Worm (Caenorhabditis elegans): ENCODE results near the gene T13A10.2.

T13A10.2 gene

ce11 chrIV:6258967-6259366 lies 5.9 kb downstream of the T13A10.2 start:
- TF ChIP-seq klf-2 (GFP tag; conservative IDR thresholded peaks at IDR 0.05) (no peak), cog-1 (tag; optimal IDR thresholded peaks at IDR 0.05) (no peak), tab-1 (GFP tag; IDR thresholded peaks at IDR 0.05) (no peak), ztf-23 (GFP tag; IDR thresholded peaks at IDR 0.05) (no peak), ref-1 (GFP tag; conservative IDR thresholded peaks at IDR 0.05) (no peak), flt-1 (GFP tag; IDR thresholded peaks at IDR 0.05) (no peak), med-1 (GFP tag; optimal IDR thresholded peaks at IDR 0.05; ENCODE audit: insufficient read depth) (no peak), ztf-29 (GFP tag; IDR thresholded peaks at IDR 0.05) (no peak), T22C8.4 (GFP tag; IDR thresholded peaks at IDR 0.05) (no peak)

DNA sequence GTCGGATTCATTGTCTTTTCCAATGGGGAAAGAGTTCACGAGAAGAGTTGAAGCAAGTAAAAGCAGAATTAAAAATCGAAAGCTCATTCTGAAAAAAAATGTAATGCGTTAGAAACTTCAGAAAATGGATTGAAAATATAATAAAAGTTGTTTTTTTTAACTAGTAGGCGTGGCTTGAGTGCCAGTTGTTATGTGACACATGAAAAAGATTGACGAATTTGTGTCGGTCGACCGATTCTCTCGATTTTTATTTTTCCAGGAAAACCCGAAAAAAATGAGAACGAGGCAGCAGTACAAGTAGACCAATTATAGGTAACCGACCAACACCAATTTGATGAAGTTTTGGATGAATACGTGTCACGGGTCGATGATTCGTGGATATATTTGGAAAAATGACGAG lies 6.6 kb downstream of the T13A10.2 start, which contains the start of gene nlp-16:
Gene nlp-16 (minus strand): TSS at position 101 of the 400 bp plus-strand sequence.
- TF ChIP-seq ztf-23 (GFP tag; IDR thresholded peaks at IDR 0.05), result no peak
- no peak for TF ChIP-seq tab-1 (GFP tag; IDR thresholded peaks at IDR 0.05)
- TF ChIP-seq flt-1 (GFP tag; IDR thresholded peaks at IDR 0.05), result no peak
- no peak for TF ChIP-seq cog-1 (tag; optimal IDR thresholded peaks at IDR 0.05)
- no peak for TF ChIP-seq med-1 (GFP tag; optimal IDR thresholded peaks at IDR 0.05; ENCODE audit: insufficient read depth)
- TF ChIP-seq klf-2 (GFP tag; conservative IDR thresholded peaks at IDR 0.05), result no peak
- TF ChIP-seq ref-1 (GFP tag; conservative IDR thresholded peaks at IDR 0.05), result no peak
- TF ChIP-seq ztf-29 (GFP tag; IDR thresholded peaks at IDR 0.05), result no peak
- no peak for TF ChIP-seq T22C8.4 (GFP tag; IDR thresholded peaks at IDR 0.05)

- TF ChIP-seq ref-1 (GFP tag; conservative IDR thresholded peaks at IDR 0.05) (no peak), ztf-29 (GFP tag; IDR thresholded peaks at IDR 0.05) (no peak), flt-1 (GFP tag; IDR thresholded peaks at IDR 0.05) (no peak), med-1 (GFP tag; optimal IDR thresholded peaks at IDR 0.05; ENCODE audit: insufficient read depth) (no peak), T22C8.4 (GFP tag; IDR thresholded peaks at IDR 0.05) (no peak), ztf-23 (GFP tag; IDR thresholded peaks at IDR 0.05) (no peak), klf-2 (GFP tag; conservative IDR thresholded peaks at IDR 0.05) (no peak), cog-1 (tag; optimal IDR thresholded peaks at IDR 0.05) (no peak), tab-1 (GFP tag; IDR thresholded peaks at IDR 0.05) (no peak)
These were observed 10.1 kb downstream of the T13A10.2 start, which contains the start of gene srv-28 for ce11 chrIV:6263244-6263643. TSS of gene srv-28 (minus strand) at chrIV:6263344.

DNA sequence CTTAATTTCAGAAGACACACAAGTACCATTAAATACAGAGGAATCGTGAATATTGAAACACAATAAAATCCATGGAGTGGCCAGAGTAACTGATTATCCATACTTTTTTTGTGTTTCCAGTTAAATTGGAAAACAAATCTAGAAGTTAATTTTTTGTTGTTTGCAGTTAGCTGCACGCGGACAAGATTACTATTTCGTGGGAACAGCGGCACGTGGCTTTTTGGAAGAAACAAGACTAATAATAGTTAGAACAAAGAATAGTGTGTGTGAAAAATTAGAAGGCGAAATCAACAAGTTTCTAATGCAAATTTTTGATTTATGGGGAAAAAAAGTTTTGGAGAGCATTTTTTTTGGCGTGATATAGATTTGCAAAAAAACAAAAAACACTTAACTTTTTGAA lies 13.4 kb downstream of the T13A10.2 start, which contains the start of gene srv-29:
Gene srv-29 (minus strand): TSS at position 101 of the 400 bp plus-strand sequence.
- TF ChIP-seq ztf-23 (GFP tag; IDR thresholded peaks at IDR 0.05) (no peak), med-1 (GFP tag; optimal IDR thresholded peaks at IDR 0.05; ENCODE audit: insufficient read depth) (no peak), ref-1 (GFP tag; conservative IDR thresholded peaks at IDR 0.05) (no peak), T22C8.4 (GFP tag; IDR thresholded peaks at IDR 0.05) (no peak), ztf-29 (GFP tag; IDR thresholded peaks at IDR 0.05) (no peak), flt-1 (GFP tag; IDR thresholded peaks at IDR 0.05) (no peak), klf-2 (GFP tag; conservative IDR thresholded peaks at IDR 0.05) (no peak), tab-1 (GFP tag; IDR thresholded peaks at IDR 0.05) (no peak), cog-1 (tag; optimal IDR thresholded peaks at IDR 0.05) (no peak)

DNA sequence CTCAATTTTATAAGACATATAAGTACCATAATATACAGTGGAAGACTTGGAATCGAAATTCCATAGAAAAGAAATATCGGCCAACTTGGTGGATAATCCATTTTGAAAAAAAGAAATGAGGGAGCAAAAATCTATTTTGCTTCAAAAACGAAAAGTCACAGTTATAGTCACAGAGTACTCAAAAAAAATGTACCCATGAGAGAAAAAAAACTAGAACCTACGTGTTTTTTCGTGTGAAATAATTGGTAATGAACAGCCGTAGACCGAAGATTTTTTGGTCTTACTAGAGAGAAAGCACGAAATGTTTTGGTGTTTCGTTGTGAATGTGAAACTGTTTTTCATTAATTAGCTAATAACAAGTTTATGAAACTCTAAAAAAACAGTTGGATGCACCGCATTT lies 16.2 kb downstream of the T13A10.2 start, which contains the start of gene srv-30:
Gene srv-30 (minus strand): TSS at position 101 of the 400 bp plus-strand sequence.
- TF ChIP-seq T22C8.4 (GFP tag; IDR thresholded peaks at IDR 0.05) (no peak), flt-1 (GFP tag; IDR thresholded peaks at IDR 0.05) (no peak), klf-2 (GFP tag; conservative IDR thresholded peaks at IDR 0.05) (no peak), med-1 (GFP tag; optimal IDR thresholded peaks at IDR 0.05; ENCODE audit: insufficient read depth) (no peak), cog-1 (tag; optimal IDR thresholded peaks at IDR 0.05) (no peak), ztf-29 (GFP tag; IDR thresholded peaks at IDR 0.05) (no peak), tab-1 (GFP tag; IDR thresholded peaks at IDR 0.05) (no peak), ref-1 (GFP tag; conservative IDR thresholded peaks at IDR 0.05) (no peak), ztf-23 (GFP tag; IDR thresholded peaks at IDR 0.05) (no peak)

DNA sequence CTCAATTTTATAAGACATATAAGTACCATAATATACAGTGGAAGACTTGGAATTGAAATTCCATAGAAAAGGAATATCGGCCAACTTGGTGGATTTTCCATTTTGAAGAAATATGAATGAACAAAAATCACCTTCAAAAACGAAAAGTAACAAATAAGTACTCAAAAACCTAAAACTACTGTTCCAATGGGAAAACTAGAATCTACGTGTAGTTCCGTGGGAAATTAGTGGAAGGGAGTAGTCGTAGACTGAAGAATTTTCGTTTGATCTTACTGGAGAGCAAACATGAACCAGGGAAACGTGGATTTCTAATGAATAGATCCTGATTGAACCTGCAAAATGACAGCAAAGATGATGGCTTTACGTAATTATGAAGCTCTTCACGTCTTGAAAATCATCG lies 18.8 kb downstream of the T13A10.2 start, which contains the start of gene srv-31:
Gene srv-31 (minus strand): TSS at position 101 of the 400 bp plus-strand sequence.
- TF ChIP-seq ref-1 (GFP tag; conservative IDR thresholded peaks at IDR 0.05), result no peak
- no peak for TF ChIP-seq flt-1 (GFP tag; IDR thresholded peaks at IDR 0.05)
- TF ChIP-seq tab-1 (GFP tag; IDR thresholded peaks at IDR 0.05), result no peak
- TF ChIP-seq ztf-29 (GFP tag; IDR thresholded peaks at IDR 0.05), result no peak
- TF ChIP-seq T22C8.4 (GFP tag; IDR thresholded peaks at IDR 0.05), result no peak
- no peak for TF ChIP-seq cog-1 (tag; optimal IDR thresholded peaks at IDR 0.05)
- TF ChIP-seq med-1 (GFP tag; optimal IDR thresholded peaks at IDR 0.05; ENCODE audit: insufficient read depth), result no peak
- no peak for TF ChIP-seq klf-2 (GFP tag; conservative IDR thresholded peaks at IDR 0.05)
- no peak for TF ChIP-seq ztf-23 (GFP tag; IDR thresholded peaks at IDR 0.05)

DNA sequence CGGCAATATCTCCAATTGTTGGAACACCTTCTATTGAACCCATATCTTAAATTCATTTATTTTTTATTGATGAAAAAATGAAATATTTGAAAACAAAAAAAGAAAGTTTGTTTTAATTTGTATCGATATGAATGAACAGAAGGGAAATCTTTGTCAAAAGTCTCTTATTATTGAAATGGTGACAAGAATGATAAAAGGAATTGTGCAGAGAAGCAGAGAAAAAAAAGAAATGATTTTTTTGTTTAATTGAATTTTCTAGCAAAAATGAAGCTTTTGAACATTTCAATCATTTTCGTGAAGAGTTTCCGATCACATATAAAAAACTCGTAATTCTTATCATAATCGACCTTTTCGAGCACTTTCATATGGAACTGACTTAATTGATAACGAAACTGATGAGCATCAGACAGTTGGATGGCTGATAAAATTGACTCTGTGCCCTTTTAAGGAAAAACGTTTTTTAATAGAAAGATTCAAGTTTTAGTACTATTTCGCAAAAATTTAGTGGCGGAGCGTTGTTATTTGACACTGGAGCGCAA lies 22.6 kb downstream of the T13A10.2 start, which contains the start of the genes aat-4 and T13A10.1:
Gene aat-4 (minus strand): TSS at position 51 of the 539 bp plus-strand sequence.
Gene T13A10.1 (plus strand): TSS at position 411 of the 539 bp plus-strand sequence.
- no peak for TF ChIP-seq tab-1 (GFP tag; IDR thresholded peaks at IDR 0.05)
- no peak for TF ChIP-seq flt-1 (GFP tag; IDR thresholded peaks at IDR 0.05)
- TF ChIP-seq klf-2 (GFP tag; conservative IDR thresholded peaks at IDR 0.05), result no peak
- TF ChIP-seq ztf-23 (GFP tag; IDR thresholded peaks at IDR 0.05), result no peak
- TF ChIP-seq cog-1 (tag; optimal IDR thresholded peaks at IDR 0.05), result no peak
- TF ChIP-seq ztf-29 (GFP tag; IDR thresholded peaks at IDR 0.05), result no peak
- TF ChIP-seq ref-1 (GFP tag; conservative IDR thresholded peaks at IDR 0.05), result no peak
- no peak for TF ChIP-seq med-1 (GFP tag; optimal IDR thresholded peaks at IDR 0.05; ENCODE audit: insufficient read depth)
- TF ChIP-seq T22C8.4 (GFP tag; IDR thresholded peaks at IDR 0.05), result no peak

DNA sequence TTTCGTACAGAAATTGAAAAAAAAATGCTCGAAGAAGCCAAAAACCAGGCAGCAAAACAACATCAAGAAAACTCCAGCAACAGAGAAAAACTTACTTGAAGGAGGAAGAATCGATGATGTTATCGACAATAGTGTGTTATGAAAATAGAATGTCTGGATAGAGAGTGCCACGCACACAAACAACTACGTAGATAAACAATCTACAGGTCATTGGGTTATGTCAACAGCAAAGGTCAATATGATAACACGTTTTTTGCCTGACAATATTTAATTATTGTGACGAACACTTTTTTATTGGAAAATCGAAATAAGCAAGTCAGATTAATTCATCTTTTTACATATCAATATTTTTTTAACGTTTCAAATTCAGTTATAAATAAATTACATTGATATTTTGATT lies 26.3 kb downstream of the T13A10.2 start, which contains the start of gene sams-5:
Gene sams-5 (minus strand): TSS at position 131 of the 400 bp plus-strand sequence.
- TF ChIP-seq T22C8.4 (GFP tag; IDR thresholded peaks at IDR 0.05), result no peak
- TF ChIP-seq ztf-29 (GFP tag; IDR thresholded peaks at IDR 0.05), result no peak
- no peak for TF ChIP-seq tab-1 (GFP tag; IDR thresholded peaks at IDR 0.05)
- TF ChIP-seq med-1 (GFP tag; optimal IDR thresholded peaks at IDR 0.05; ENCODE audit: insufficient read depth), result no peak
- no peak for TF ChIP-seq flt-1 (GFP tag; IDR thresholded peaks at IDR 0.05)
- no peak for TF ChIP-seq ref-1 (GFP tag; conservative IDR thresholded peaks at IDR 0.05)
- no peak for TF ChIP-seq cog-1 (tag; optimal IDR thresholded peaks at IDR 0.05)
- TF ChIP-seq ztf-23 (GFP tag; IDR thresholded peaks at IDR 0.05), result no peak
- no peak for TF ChIP-seq klf-2 (GFP tag; conservative IDR thresholded peaks at IDR 0.05)

- TF ChIP-seq ztf-23 (GFP tag; IDR thresholded peaks at IDR 0.05) (no peak), T22C8.4 (GFP tag; IDR thresholded peaks at IDR 0.05) (no peak), ref-1 (GFP tag; conservative IDR thresholded peaks at IDR 0.05) (no peak), flt-1 (GFP tag; IDR thresholded peaks at IDR 0.05) (no peak), ztf-29 (GFP tag; IDR thresholded peaks at IDR 0.05) (no peak), med-1 (GFP tag; optimal IDR thresholded peaks at IDR 0.05; ENCODE audit: insufficient read depth) (no peak), cog-1 (tag; optimal IDR thresholded peaks at IDR 0.05) (no peak), tab-1 (GFP tag; IDR thresholded peaks at IDR 0.05) (no peak), klf-2 (GFP tag; conservative IDR thresholded peaks at IDR 0.05) (no peak)
These were observed 29.0 kb downstream of the T13A10.2 start, which contains the start of gene srv-32 for ce11 chrIV:6282143-6282542. TSS of gene srv-32 (minus strand) at chrIV:6282243.
